Worm (Caenorhabditis elegans): ENCODE measurements around the gene sra-36.

- no peak for TF ChIP-seq tra-1 (GFP tag; IDR thresholded peaks at IDR 0.05)
- TF ChIP-seq nhr-76 (tag; optimal IDR thresholded peaks at IDR 0.05): no peak
- no peak for TF ChIP-seq ceh-32 (tag; optimal IDR thresholded peaks at IDR 0.05; ENCODE audit: poor library complexity)
- no peak for TF ChIP-seq pha-4 (GFP tag; IDR thresholded peaks at IDR 0.05)
- no peak for TF ChIP-seq pha-4 (tag; optimal IDR thresholded peaks at IDR 0.05)
- no peak for TF ChIP-seq zip-2 (tag; optimal IDR thresholded peaks at IDR 0.05)
- TF ChIP-seq ceh-44 (GFP tag; IDR thresholded peaks at IDR 0.05): no peak
- no peak for TF ChIP-seq nhr-28 (tag; optimal IDR thresholded peaks at IDR 0.05)
- TF ChIP-seq lin-29 (GFP tag; IDR thresholded peaks at IDR 0.05): no peak
- no peak for TF ChIP-seq unc-130 (GFP tag; optimal IDR thresholded peaks at IDR 0.05)
- no peak for TF ChIP-seq nhr-11 (tag; optimal IDR thresholded peaks at IDR 0.05)
- TF ChIP-seq Y48G9A.11 (GFP tag; IDR thresholded peaks at IDR 0.05): no peak
- TF ChIP-seq ztf-11 (tag; optimal IDR thresholded peaks at IDR 0.05): no peak
- no peak for TF ChIP-seq nhr-10 (tag; optimal IDR thresholded peaks at IDR 0.05)
- TF ChIP-seq mxl-3 (GFP tag; optimal IDR thresholded peaks at IDR 0.05): no peak
These were observed 8.7 kb downstream of the sra-36 start, which contains the start of gene sra-32 for ce11 chrII:4531880-4532279.

Measured in whole organism, L4 larva.